Worm (Caenorhabditis elegans) whole organism, young adult: ENCODE measurements around the gene Y59E1A.4.

ENCODE experiments used
- B0019.2 ChIP-seq: fragments of 200-800 bp; sonication (Bioruptor generic); conservative IDR thresholded peaks from 2 replicates; pipeline ENCODE4 v1.3.6; 2022; ENCODE audit warnings: missing genetic modification reagents, missing genetic modification characterization, missing compliant biosample characterization
- B0035.1 ChIP-seq: sonication (generic microtip); optimal IDR thresholded peaks from 2 replicates; lab custom pipeline; 2016; ENCODE audit warnings: missing genetic modification characterization, mild to moderate bottlenecking, missing compliant biosample characterization, missing genotype, missing genetic modification reagents
- C06A6.2 ChIP-seq: fragments of 200-800 bp; sonication (Bioruptor generic); conservative IDR thresholded peaks from 2 replicates; pipeline ENCODE4 v1.3.6; 2022; ENCODE audit warnings: missing genetic modification characterization, missing compliant biosample characterization
- C17E4.6 ChIP-seq: fragments of 200-800 bp; sonication (Bioruptor generic); IDR thresholded peaks from 2 replicates; pipeline ENCODE4 v1.3.6; 2022; ENCODE audit warnings: missing genetic modification reagents, missing genetic modification characterization, missing compliant biosample characterization
- D2030.7 ChIP-seq: fragments of 200-800 bp; sonication (Bioruptor generic); IDR thresholded peaks from 2 replicates; pipeline ENCODE4 v1.3.6; 2022; ENCODE audit warnings: missing genetic modification reagents, missing genetic modification characterization, missing compliant biosample characterization
- F22D6.2 ChIP-seq: sonication (generic microtip); optimal IDR thresholded peaks from 2 replicates; lab custom pipeline; 2016; ENCODE audit warnings: mild to moderate bottlenecking, missing genetic modification characterization, missing compliant biosample characterization
- F23B12.7 ChIP-seq: sonication (generic microtip); optimal IDR thresholded peaks from 2 replicates; lab custom pipeline; 2017; ENCODE audit warnings: missing genetic modification characterization, mild to moderate bottlenecking, missing compliant biosample characterization, antibody characterized with exemption, moderate library complexity; ENCODE audit not compliant: insufficient read depth
- F33H1.4 ChIP-seq: fragments of 200-800 bp; sonication (Bioruptor generic); IDR thresholded peaks from 2 replicates; pipeline ENCODE4 v1.3.6; 2022; ENCODE audit warnings: missing genetic modification reagents, missing genetic modification characterization, missing compliant biosample characterization
- F37B4.10 ChIP-seq: fragments of 200-800 bp; sonication (Bioruptor generic); IDR thresholded peaks from 2 replicates; pipeline ENCODE4 v1.3.6; 2022; ENCODE audit warnings: missing genetic modification characterization, missing compliant biosample characterization
- Y53F4B.3 ChIP-seq: fragments of 200-800 bp; sonication (Bioruptor generic); IDR thresholded peaks from 2 replicates; pipeline ENCODE4 v1.3.6; 2022; ENCODE audit warnings: missing genetic modification reagents, missing genetic modification characterization, missing compliant biosample characterization
- cebp-1 ChIP-seq, 2 experiments: fragments of 200-800 bp in 1 of 2; sonication (Bioruptor generic) in 1 of 2; sonication (generic microtip) in 1 of 2; IDR thresholded peaks in 1 of 2; optimal IDR thresholded peaks in 1 of 2; 2 replicates each; pipeline versions ENCODE4 v1.3.6 to Lab custom; 2017 to 2022; ENCODE audit warnings: missing compliant biosample characterization in 2 of 2, missing genetic modification characterization in 2 of 2, mild to moderate bottlenecking in 1 of 2, missing genetic modification reagents in 1 of 2, moderate library complexity in 1 of 2
- ceh-79 ChIP-seq: sonication (generic microtip); optimal IDR thresholded peaks from 2 replicates; lab custom pipeline; 2017; ENCODE audit warnings: mild to moderate bottlenecking, missing genetic modification characterization, missing compliant biosample characterization
- die-1 ChIP-seq: sonication (generic microtip); optimal IDR thresholded peaks from 2 replicates; lab custom pipeline; 2016; ENCODE audit warnings: missing genotype, mild to moderate bottlenecking, missing genetic modification characterization, missing compliant biosample characterization
- egl-18 ChIP-seq: fragments of 200-800 bp; sonication (Bioruptor generic); IDR thresholded peaks from 2 replicates; pipeline ENCODE4 v1.3.6; 2022; ENCODE audit warnings: missing genetic modification reagents, missing genetic modification characterization, missing compliant biosample characterization
- gei-17 ChIP-seq: fragments of 200-800 bp; sonication (Bioruptor generic); optimal IDR thresholded peaks from 2 replicates; lab custom pipeline; 2018; ENCODE audit warnings: mild to moderate bottlenecking, missing genetic modification characterization, missing compliant biosample characterization
- hmg-1.2 ChIP-seq: fragments of 200-800 bp; sonication (Bioruptor generic); IDR thresholded peaks from 2 replicates; pipeline ENCODE4 v1.3.6; 2022; ENCODE audit warnings: missing genetic modification reagents, missing genetic modification characterization, missing compliant biosample characterization
- hmg-20 ChIP-seq: fragments of 200-800 bp; sonication (Bioruptor generic); IDR thresholded peaks from 2 replicates; pipeline ENCODE4 v1.3.6; 2022; ENCODE audit warnings: missing genetic modification reagents, missing genetic modification characterization, missing compliant biosample characterization
- hrde-1 ChIP-seq: sonication (generic microtip); optimal IDR thresholded peaks from 2 replicates; lab custom pipeline; 2016; ENCODE audit warnings: missing genetic modification characterization, mild to moderate bottlenecking, missing compliant biosample characterization, moderate library complexity, missing genotype, missing genetic modification reagents, borderline replicate concordance
- hsf-1 ChIP-seq: fragments of 200-800 bp; sonication (Bioruptor generic); IDR thresholded peaks from 2 replicates; pipeline ENCODE4 v1.3.6; 2022; ENCODE audit warnings: missing genetic modification reagents, missing genetic modification characterization, missing compliant biosample characterization
- lin-35 ChIP-seq, 3 experiments: fragments of 150-350 bp in 2 of 3; sonication (generic microtip) in 1 of 3; optimal IDR thresholded peaks; 2 replicates each; lab custom pipeline; 2014 to 2018; ENCODE audit warnings: missing biosample characterization in 3 of 3, missing genetic modification characterization in 3 of 3, missing genetic modification reagents in 3 of 3
- lin-40 ChIP-seq: sonication (generic microtip); optimal IDR thresholded peaks from 2 replicates; lab custom pipeline; 2016; ENCODE audit warnings: missing genetic modification characterization, mild to moderate bottlenecking, missing compliant biosample characterization, missing genotype, missing genetic modification reagents
- lin-54 ChIP-seq: fragments of 200-800 bp; sonication (Bioruptor generic); optimal IDR thresholded peaks from 2 replicates; lab custom pipeline; 2018; ENCODE audit warnings: mild to moderate bottlenecking, missing genetic modification characterization, missing compliant biosample characterization
- madf-10 ChIP-seq: sonication (generic microtip); optimal IDR thresholded peaks from 2 replicates; lab custom pipeline; 2016; ENCODE audit warnings: mild to moderate bottlenecking, missing genetic modification characterization, missing compliant biosample characterization
- mxl-1 ChIP-seq: sonication (generic microtip); optimal IDR thresholded peaks from 2 replicates; lab custom pipeline; 2016; ENCODE audit warnings: missing genetic modification characterization, missing compliant biosample characterization
- nfyb-1 ChIP-seq: fragments of 200-800 bp; sonication (Bioruptor generic); IDR thresholded peaks from 2 replicates; pipeline ENCODE4 v1.3.6; 2022; ENCODE audit warnings: missing genetic modification reagents, missing genetic modification characterization, missing compliant biosample characterization
- nhr-120 ChIP-seq: fragments of 200-800 bp; sonication (Bioruptor generic); IDR thresholded peaks from 2 replicates; pipeline ENCODE4 v1.3.6; 2022; ENCODE audit warnings: missing genetic modification characterization, missing compliant biosample characterization
- nhr-179 ChIP-seq: sonication (generic microtip); optimal IDR thresholded peaks from 2 replicates; lab custom pipeline; 2016; ENCODE audit warnings: mild to moderate bottlenecking, missing genetic modification characterization, missing compliant biosample characterization
- nhr-80 ChIP-seq: sonication (generic microtip); optimal IDR thresholded peaks from 2 replicates; lab custom pipeline; 2016; ENCODE audit warnings: missing genetic modification characterization, missing compliant biosample characterization
- nhr-90 ChIP-seq: sonication (generic microtip); optimal IDR thresholded peaks from 2 replicates; lab custom pipeline; 2016; ENCODE audit warnings: missing genotype, mild to moderate bottlenecking, missing genetic modification characterization, missing compliant biosample characterization
- pbrm-1 ChIP-seq: fragments of 200-800 bp; sonication (Bioruptor generic); IDR thresholded peaks from 2 replicates; pipeline ENCODE4 v1.3.6; 2022; ENCODE audit warnings: missing genetic modification reagents, missing genetic modification characterization, missing compliant biosample characterization
- pha-4 ChIP-seq: fragments of 150-350 bp; sonication (generic microtip); optimal IDR thresholded peaks from 2 replicates; lab custom pipeline; 2014; ENCODE audit warnings: missing biosample characterization, missing genetic modification reagents, missing genetic modification characterization
- rcor-1 ChIP-seq: fragments of 200-800 bp; sonication (Bioruptor generic); IDR thresholded peaks from 2 replicates; pipeline ENCODE4 v1.3.6; 2022; ENCODE audit warnings: missing genetic modification reagents, missing genetic modification characterization, missing compliant biosample characterization
- repo-1 ChIP-seq: sonication (generic microtip); optimal IDR thresholded peaks from 2 replicates; lab custom pipeline; 2017; ENCODE audit warnings: mild to moderate bottlenecking, missing genetic modification characterization, missing compliant biosample characterization
- sea-2 ChIP-seq: fragments of 200-800 bp; sonication (Bioruptor generic); IDR thresholded peaks from 2 replicates; pipeline ENCODE4 v1.3.6; 2022; ENCODE audit warnings: missing genetic modification characterization, missing compliant biosample characterization
- snpc-1.3 ChIP-seq: sonication (generic microtip); optimal IDR thresholded peaks from 2 replicates; lab custom pipeline; 2017; ENCODE audit warnings: missing genetic modification characterization, mild to moderate bottlenecking, missing compliant biosample characterization, antibody characterized with exemption, moderate library complexity, missing genotype, missing genetic modification reagents; ENCODE audit not compliant: insufficient read depth
- sptf-2 ChIP-seq: fragments of 200-800 bp; sonication (Bioruptor generic); optimal IDR thresholded peaks from 2 replicates; lab custom pipeline; 2018; ENCODE audit warnings: mild to moderate bottlenecking, missing genetic modification characterization, missing compliant biosample characterization
- tbp1 ChIP-seq: fragments of 200-800 bp; sonication (Bioruptor generic); optimal IDR thresholded peaks from 2 replicates; lab custom pipeline; 2018; ENCODE audit warnings: mild to moderate bottlenecking, missing genetic modification characterization, missing compliant biosample characterization
- tbx-9 ChIP-seq: sonication (generic microtip); optimal IDR thresholded peaks from 2 replicates; lab custom pipeline; 2016; ENCODE audit warnings: borderline replicate concordance, missing genetic modification characterization, inconsistent platforms, missing compliant biosample characterization
- unc-130 ChIP-seq: sonication (generic microtip); optimal IDR thresholded peaks from 2 replicates; lab custom pipeline; 2016; ENCODE audit warnings: missing genetic modification reagents, missing genetic modification characterization, missing compliant biosample characterization
- zfh-2 ChIP-seq: fragments of 200-800 bp; sonication (Bioruptor generic); conservative IDR thresholded peaks from 2 replicates; pipeline ENCODE4 v1.3.6; 2022; ENCODE audit warnings: missing genetic modification reagents, missing genetic modification characterization, missing compliant biosample characterization
- zim-3 ChIP-seq: sonication (generic microtip); optimal IDR thresholded peaks from 2 replicates; lab custom pipeline; 2017; ENCODE audit warnings: mild to moderate bottlenecking, missing genetic modification characterization, moderate library complexity, missing compliant biosample characterization
- ztf-18 ChIP-seq: sonication (generic microtip); optimal IDR thresholded peaks from 2 replicates; lab custom pipeline; 2016; ENCODE audit warnings: missing genotype, mild to moderate bottlenecking, missing genetic modification characterization, missing compliant biosample characterization
- ztf-25 ChIP-seq: fragments of 200-800 bp; sonication (Bioruptor generic); IDR thresholded peaks from 2 replicates; pipeline ENCODE4 v1.3.6; 2022; ENCODE audit warnings: missing genetic modification reagents, missing genetic modification characterization, missing compliant biosample characterization
- ztf-6 ChIP-seq: fragments of 200-800 bp; sonication (Bioruptor generic); IDR thresholded peaks from 2 replicates; pipeline ENCODE4 v1.3.6; 2022; ENCODE audit warnings: missing genetic modification reagents, missing genetic modification characterization, missing compliant biosample characterization

Y59E1A.4 gene

DNA sequence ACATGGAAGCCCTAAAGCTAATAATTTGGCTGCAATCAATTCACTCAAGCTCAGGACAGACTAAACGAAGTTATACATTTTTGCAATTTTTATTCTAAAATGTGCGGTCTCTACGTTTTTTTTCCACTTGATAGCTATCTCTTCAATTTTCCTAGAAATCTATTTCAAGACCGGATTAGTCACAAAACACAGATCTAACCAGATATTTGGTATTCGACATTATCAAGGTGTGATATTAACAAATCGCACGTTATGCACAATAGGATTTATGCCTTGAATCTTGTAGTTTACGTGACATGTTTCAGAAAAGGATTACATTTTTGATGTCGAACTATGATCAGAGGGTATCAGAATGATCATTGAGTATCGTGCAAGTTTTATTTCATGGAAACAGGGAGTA, 38.3 kb downstream of the Y59E1A.4 start:
- TF ChIP-seq zim-3 (no peak), snpc-1.3 (no peak), ztf-6 (GFP tag; lab: Robert Waterston, UW) (no peak), F37B4.10 (GFP tag; lab: Robert Waterston, UW) (no peak), sptf-2 (GFP tag; lab: Kevin White, UChicago) (no peak), hmg-1.2 (GFP tag; lab: Robert Waterston, UW) (no peak), pha-4 (no peak), mxl-1 (tag; lab: Kevin White, UChicago) (no peak), lin-35 (GFP tag; optimal IDR thresholded peaks at IDR 0.05; lab: Kevin White, UChicago) (no peak), rcor-1 (GFP tag; lab: Robert Waterston, UW) (no peak), nhr-179 (tag; lab: Kevin White, UChicago) (no peak), pbrm-1 (GFP tag; lab: Robert Waterston, UW) (no peak), ztf-18 (tag; lab: Kevin White, UChicago) (no peak), D2030.7 (GFP tag; lab: Robert Waterston, UW) (no peak), repo-1 (no peak), F33H1.4 (GFP tag; lab: Robert Waterston, UW) (no peak)

ce11 chrX:1897243-1897642, 42.5 kb downstream of the Y59E1A.4 start, which contains the start of gene B0294.1:
Gene B0294.1 (minus strand): TSS chrX:1897343.
- TF ChIP-seq lin-40 (tag; lab: Kevin White, UChicago) (no peak), gei-17 (GFP tag; lab: Kevin White, UChicago) (no peak), unc-130 (GFP tag; lab: Kevin White, UChicago) (no peak), B0019.2 (no peak), tbp1 (GFP tag; lab: Kevin White, UChicago) (no peak), sea-2 (GFP tag; lab: Robert Waterston, UW) (no peak)

ce11 chrX:1891887-1892286, 47.9 kb downstream of the Y59E1A.4 start, which contains the start of gene B0294.3:
Gene B0294.3 (plus strand): TSS chrX:1892187.
- TF ChIP-seq zfh-2 (GFP tag; lab: Robert Waterston, UW) (no peak), egl-18 (no peak), lin-54 (GFP tag; lab: Kevin White, UChicago) (no peak), die-1 (tag; lab: Kevin White, UChicago) (no peak), C17E4.6 (no peak), nhr-120 (GFP tag; lab: Robert Waterston, UW) (no peak), C06A6.2 (GFP tag; lab: Robert Waterston, UW) (no peak), madf-10 (no peak), hmg-1.2 (GFP tag; lab: Robert Waterston, UW) (no peak)

DNA sequence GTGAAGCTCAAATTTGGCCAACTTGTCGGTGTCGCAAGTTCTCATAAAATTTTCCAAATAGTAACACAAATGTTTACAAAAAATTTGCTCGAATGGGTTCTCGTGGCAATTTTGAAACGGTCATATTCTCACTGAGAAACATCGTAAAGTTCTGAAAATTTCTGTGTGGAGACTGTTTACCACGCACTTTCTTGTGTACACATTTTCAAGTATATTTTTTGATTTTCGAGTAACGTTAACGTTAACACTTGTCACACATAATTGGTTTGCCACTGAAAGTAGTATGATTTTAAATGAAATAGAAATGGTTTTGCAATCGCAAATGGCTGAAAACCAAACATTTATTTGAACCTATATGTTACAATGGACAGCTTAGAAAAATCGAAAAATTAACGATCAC, 49.0 kb downstream of the Y59E1A.4 start:
- no peak for TF ChIP-seq cebp-1 (GFP tag; IDR thresholded peaks at IDR 0.05; lab: Robert Waterston, UW)
- TF ChIP-seq cebp-1 (tag; optimal IDR thresholded peaks at IDR 0.05; lab: Kevin White, UChicago): no peak
- TF ChIP-seq zim-3: no peak
- TF ChIP-seq F23B12.7 (tag; lab: Kevin White, UChicago): no peak
- TF ChIP-seq nhr-90 (tag; lab: Kevin White, UChicago): no peak
- no peak for TF ChIP-seq lin-54 (GFP tag; lab: Kevin White, UChicago)
- no peak for TF ChIP-seq B0035.1
- TF ChIP-seq nhr-80 (tag; lab: Kevin White, UChicago): no peak
- TF ChIP-seq hmg-20 (GFP tag; lab: Robert Waterston, UW): no peak
- TF ChIP-seq hsf-1 (GFP tag; lab: Robert Waterston, UW): no peak
- no peak for TF ChIP-seq nfyb-1 (GFP tag; lab: Robert Waterston, UW)
- no peak for TF ChIP-seq hrde-1 (tag; lab: Kevin White, UChicago)
- TF ChIP-seq nhr-120 (GFP tag; lab: Robert Waterston, UW): no peak
- TF ChIP-seq B0019.2: no peak
- TF ChIP-seq ceh-79 (tag; lab: Kevin White, UChicago): no peak
- no peak for TF ChIP-seq F22D6.2
- TF ChIP-seq Y53F4B.3: no peak
- TF ChIP-seq ztf-25: no peak
- TF ChIP-seq tbx-9 (tag; lab: Kevin White, UChicago): no peak
